Worm (Caenorhabditis elegans) whole organism, L4 larva: ENCODE results near the gene msp-32.

Experiments
- F37D6.2 ChIP-seq: sonication (generic microtip); optimal IDR thresholded peaks from 2 replicates; lab custom pipeline; 2016; ENCODE audit warnings: mild to moderate bottlenecking, missing genetic modification characterization, missing compliant biosample characterization
- F49E8.2 ChIP-seq: sonication (generic microtip); optimal IDR thresholded peaks from 2 replicates; lab custom pipeline; 2016; ENCODE audit warnings: missing compliant biosample characterization, mild to moderate bottlenecking, missing genetic modification characterization, borderline replicate concordance
- T20F7.1 ChIP-seq: fragments of 200-800 bp; sonication (Bioruptor generic); optimal IDR thresholded peaks from 2 replicates; lab custom pipeline; 2018; ENCODE audit warnings: mild to moderate bottlenecking, missing genetic modification characterization, missing compliant biosample characterization
- T26A8.4 ChIP-seq: fragments of 200-800 bp; sonication (Bioruptor generic); IDR thresholded peaks from 2 replicates; pipeline ENCODE4 v1.3.6; 2022; ENCODE audit warnings: missing genetic modification characterization, missing compliant biosample characterization
- ZK546.5 ChIP-seq, 2 experiments: sonication (generic microtip); optimal IDR thresholded peaks; 2 replicates each; lab custom pipeline; 2017; ENCODE audit warnings: missing biosample characterization in 2 of 2, missing genetic modification characterization in 2 of 2
- aha-1 ChIP-seq: fragments of 150-350 bp; peaks from one replicate; lab custom pipeline; 2014; ENCODE audit warnings: missing biosample characterization, missing genetic modification characterization
- arid-1 ChIP-seq: fragments of 200-800 bp; sonication (Bioruptor generic); conservative IDR thresholded peaks from 2 replicates; pipeline ENCODE4 v1.3.6; 2022; ENCODE audit warnings: missing genetic modification reagents, missing genetic modification characterization, missing compliant biosample characterization
- ceh-28 ChIP-seq: fragments of 150-350 bp; optimal IDR thresholded peaks from 2 replicates; lab custom pipeline; 2014; ENCODE audit warnings: missing biosample characterization, missing genetic modification reagents, missing genetic modification characterization
- ceh-32 ChIP-seq: sonication (generic microtip); optimal IDR thresholded peaks from 2 replicates; lab custom pipeline; 2016; ENCODE audit warnings: mild to moderate bottlenecking, missing genetic modification characterization, missing compliant biosample characterization; ENCODE audit not compliant: poor library complexity
- cey-2 ChIP-seq: sonication (generic microtip); optimal IDR thresholded peaks from 3 replicates; lab custom pipeline; 2017; ENCODE audit warnings: missing genetic modification characterization, mild to moderate bottlenecking, missing compliant biosample characterization, antibody characterized with exemption, borderline replicate concordance; ENCODE audit not compliant: insufficient read depth
- daf-16 ChIP-seq, 3 experiments: sonication (generic microtip); optimal IDR thresholded peaks; 2 replicates each; lab custom pipeline; 2016 to 2017; ENCODE audit warnings: missing genetic modification characterization in 3 of 3, missing genetic modification reagents in 3 of 3, mild to moderate bottlenecking in 2 of 3, missing compliant biosample characterization in 2 of 3, missing biosample characterization in 1 of 3, moderate library complexity in 1 of 3
- dpl-1 ChIP-seq: fragments of 150-350 bp; optimal IDR thresholded peaks from 2 replicates; lab custom pipeline; 2014; ENCODE audit warnings: missing biosample characterization, missing genetic modification reagents, missing genetic modification characterization
- dve-1 ChIP-seq: sonication (generic microtip); optimal IDR thresholded peaks from 2 replicates; lab custom pipeline; 2017; ENCODE audit warnings: antibody characterized with exemption, mild to moderate bottlenecking, missing genetic modification characterization, missing compliant biosample characterization; ENCODE audit not compliant: insufficient read depth
- hif-1 ChIP-seq, 2 experiments: sonication (generic microtip); optimal IDR thresholded peaks; 2 replicates each; lab custom pipeline; 2016 to 2017; ENCODE audit warnings: missing compliant biosample characterization in 2 of 2, missing genetic modification characterization in 2 of 2, missing genetic modification reagents in 2 of 2, missing genotype in 2 of 2, mild to moderate bottlenecking in 1 of 2
- hlh-11 ChIP-seq: fragments of 200-800 bp; sonication (Bioruptor generic); optimal IDR thresholded peaks from 2 replicates; lab custom pipeline; 2018; ENCODE audit warnings: mild to moderate bottlenecking, missing genetic modification characterization, missing compliant biosample characterization
- lim-7 ChIP-seq: fragments of 200-800 bp; sonication (Bioruptor generic); IDR thresholded peaks from 2 replicates; pipeline ENCODE4 v1.3.6; 2022; ENCODE audit warnings: missing genetic modification characterization, missing compliant biosample characterization
- lin-1 ChIP-seq: fragments of 200-800 bp; sonication (Bioruptor generic); IDR thresholded peaks from 2 replicates; pipeline ENCODE4 v1.3.6; 2022; ENCODE audit warnings: missing genetic modification reagents, missing genetic modification characterization, missing compliant biosample characterization
- lin-29 ChIP-seq: fragments of 200-800 bp; sonication (Bioruptor generic); IDR thresholded peaks from 2 replicates; pipeline ENCODE4 v1.3.6; 2022; ENCODE audit warnings: missing genetic modification reagents, missing genetic modification characterization, missing compliant biosample characterization
- mdl-1 ChIP-seq, 2 experiments: fragments of 150-350 bp in 1 of 2; sonication (generic microtip) in 1 of 2; optimal IDR thresholded peaks; 2 replicates each; lab custom pipeline; 2014 to 2017; ENCODE audit warnings: missing biosample characterization in 2 of 2, missing genetic modification characterization in 2 of 2
- mes-2 ChIP-seq: sonication (generic microtip); optimal IDR thresholded peaks from 2 replicates; lab custom pipeline; 2016; ENCODE audit warnings: missing genotype, mild to moderate bottlenecking, missing genetic modification characterization, missing compliant biosample characterization; ENCODE audit not compliant: poor library complexity, severe bottlenecking
- mxl-3 ChIP-seq: fragments of 200-800 bp; sonication (Bioruptor generic); optimal IDR thresholded peaks from 2 replicates; lab custom pipeline; 2018; ENCODE audit warnings: mild to moderate bottlenecking, missing genetic modification characterization, missing compliant biosample characterization
- nhr-102 ChIP-seq: sonication (generic microtip); optimal IDR thresholded peaks from 2 replicates; lab custom pipeline; 2016; ENCODE audit warnings: mild to moderate bottlenecking, missing genetic modification characterization, moderate library complexity, missing compliant biosample characterization
- nhr-237 ChIP-seq: sonication (generic microtip); optimal IDR thresholded peaks from 2 replicates; lab custom pipeline; 2017; ENCODE audit warnings: missing biosample characterization, missing genetic modification characterization
- nhr-28 ChIP-seq: fragments of 150-350 bp; optimal IDR thresholded peaks from 2 replicates; lab custom pipeline; 2014; ENCODE audit warnings: missing biosample characterization, missing genetic modification characterization
- nhr-48 ChIP-seq: sonication (generic microtip); optimal IDR thresholded peaks from 2 replicates; lab custom pipeline; 2016; ENCODE audit warnings: mild to moderate bottlenecking, missing genetic modification characterization, missing compliant biosample characterization
- nhr-6 ChIP-seq: fragments of 150-350 bp; optimal IDR thresholded peaks from 2 replicates; lab custom pipeline; 2014; ENCODE audit warnings: missing biosample characterization, missing genetic modification characterization
- nhr-76 ChIP-seq: fragments of 150-350 bp; optimal IDR thresholded peaks from 2 replicates; lab custom pipeline; 2014; ENCODE audit warnings: missing biosample characterization, missing genetic modification characterization
- nhr-77 ChIP-seq: fragments of 150-350 bp; optimal IDR thresholded peaks from 2 replicates; lab custom pipeline; 2014; ENCODE audit warnings: missing biosample characterization, missing genetic modification characterization
- pqm-1 ChIP-seq: sonication (generic microtip); optimal IDR thresholded peaks from 2 replicates; lab custom pipeline; 2017; ENCODE audit warnings: missing biosample characterization, missing genetic modification characterization
- rbr-2 ChIP-seq: sonication (generic microtip); optimal IDR thresholded peaks from 2 replicates; lab custom pipeline; 2016; ENCODE audit warnings: missing genotype, missing genetic modification characterization, missing compliant biosample characterization
- saeg-2 ChIP-seq: fragments of 200-800 bp; sonication (Bioruptor generic); IDR thresholded peaks from 2 replicates; pipeline ENCODE4 v1.3.6; 2022; ENCODE audit warnings: missing genetic modification reagents, missing genetic modification characterization, missing compliant biosample characterization
- set-16 ChIP-seq: fragments of 200-800 bp; sonication (Bioruptor generic); IDR thresholded peaks from 2 replicates; pipeline ENCODE4 v1.3.6; 2022; ENCODE audit warnings: missing genetic modification reagents, missing genetic modification characterization, missing compliant biosample characterization
- spr-3 ChIP-seq: fragments of 200-800 bp; sonication (Bioruptor generic); optimal IDR thresholded peaks from 2 replicates; lab custom pipeline; 2018; ENCODE audit warnings: mild to moderate bottlenecking, missing genetic modification characterization, missing compliant biosample characterization
- tra-1 ChIP-seq: fragments of 200-800 bp; sonication (Bioruptor generic); IDR thresholded peaks from 2 replicates; pipeline ENCODE4 v1.3.6; 2022; ENCODE audit warnings: missing genetic modification reagents, missing genetic modification characterization, missing compliant biosample characterization
- unc-130 ChIP-seq: sonication (generic microtip); optimal IDR thresholded peaks from 2 replicates; lab custom pipeline; 2016; ENCODE audit warnings: missing genetic modification reagents, missing genetic modification characterization, missing compliant biosample characterization
- unc-62 ChIP-seq, 3 experiments: fragments of 150-350 bp in 1 of 3; sonication (generic microtip); optimal IDR thresholded peaks in 2 of 3; peaks in 1 of 3; 1 replicate in 1 of 3; 2 replicates in 2 of 3; lab custom pipeline; 2014 to 2017; ENCODE audit warnings: missing biosample characterization in 3 of 3, missing genetic modification characterization in 3 of 3, missing genetic modification reagents in 3 of 3, missing genotype in 1 of 3
- zag-1 ChIP-seq: fragments of 150-350 bp; optimal IDR thresholded peaks from 2 replicates; lab custom pipeline; 2014; ENCODE audit warnings: missing biosample characterization, missing genetic modification characterization
- ztf-11 ChIP-seq: fragments of 150-350 bp; optimal IDR thresholded peaks from 2 replicates; lab custom pipeline; 2014; ENCODE audit warnings: missing biosample characterization, missing genetic modification characterization
- ztf-7 ChIP-seq: fragments of 150-350 bp; optimal IDR thresholded peaks from 2 replicates; lab custom pipeline; 2014; ENCODE audit warnings: missing biosample characterization, missing genetic modification characterization

The msp-32 gene

ce11 chrII:4925198-4925764, 26.7 kb downstream of the msp-32 start, which contains the start of gene aagr-2 (continued):
- TF ChIP-seq unc-130 (GFP tag; lab: Kevin White, UChicago) (no peak), ZK546.5 (tag; optimal IDR thresholded peaks at IDR 0.05; lab: Kevin White, UChicago) (no peak), rbr-2 (no peak), daf-16 (GFP tag; optimal IDR thresholded peaks at IDR 0.05; lab: Kevin White, UChicago) (peak in 1 of 2 experiments; percentile 2), daf-16 (tag; optimal IDR thresholded peaks at IDR 0.05; lab: Kevin White, UChicago) (peak; percentile 94), zag-1 (tag; lab: Kevin White, UChicago) (no peak), dpl-1 (no peak), saeg-2 (peak; percentile 60; the same call in 1 of the 2 replicates), ceh-32 (tag; lab: Kevin White, UChicago) (no peak), aha-1 (no peak), nhr-77 (tag; lab: Kevin White, UChicago) (peak; percentile 51), arid-1 (GFP tag; lab: Robert Waterston, UW) (no peak), cey-2 (tag; lab: Kevin White, UChicago) (no peak), mdl-1 (tag; optimal IDR thresholded peaks at IDR 0.05; lab: Kevin White, UChicago) (peak; percentile 0 to 86), dve-1 (tag; lab: Kevin White, UChicago) (peak; percentile 85), ztf-11 (tag; lab: Kevin White, UChicago) (no peak), unc-62 (GFP tag; optimal IDR thresholded peaks at IDR 0.05 in 1 of 2; lab: Kevin White, UChicago) (peak in 1 of 2 experiments; percentile 29), unc-62 (tag; optimal IDR thresholded peaks at IDR 0.05; lab: Kevin White, UChicago) (no peak), ztf-7 (tag; lab: Kevin White, UChicago) (no peak), lim-7 (GFP tag; lab: Robert Waterston, UW) (no peak), hlh-11 (tag; lab: Kevin White, UChicago) (peak; percentile 92), nhr-6 (tag; lab: Kevin White, UChicago) (no peak), spr-3 (GFP tag; lab: Kevin White, UChicago) (no peak), mxl-3 (GFP tag; lab: Kevin White, UChicago) (peak; percentile 75), hif-1 (tag; optimal IDR thresholded peaks at IDR 0.05; lab: Kevin White, UChicago) (no peak), nhr-48 (tag; lab: Kevin White, UChicago) (peak; percentile 85), ceh-28 (tag; lab: Kevin White, UChicago) (no peak), nhr-76 (tag; lab: Kevin White, UChicago) (no peak), F49E8.2 (tag; lab: Kevin White, UChicago) (no peak), nhr-237 (tag; lab: Kevin White, UChicago) (no peak), lin-1 (GFP tag; lab: Robert Waterston, UW) (peak; percentile 54), nhr-28 (tag; lab: Kevin White, UChicago) (peak; percentile 99), lin-29 (no peak), set-16 (GFP tag; lab: Robert Waterston, UW) (no peak), tra-1 (GFP tag; lab: Robert Waterston, UW) (peak; percentile 81), mes-2 (tag; lab: Kevin White, UChicago) (peak; percentile 37), nhr-102 (tag; lab: Kevin White, UChicago) (peak; percentile 46), pqm-1 (peak; percentile 97), F37D6.2 (tag; lab: Kevin White, UChicago) (no peak), T26A8.4 (GFP tag; lab: Robert Waterston, UW) (no peak), T20F7.1 (GFP tag; lab: Kevin White, UChicago) (peak; percentile 33)
- TF ChIP-seq, all 104 proteins: peak for 25
